Fruit fly (Drosophila melanogaster) S2 (cell line): Measurements from ENCODE around the gene CG7824.

ENCODE experiments used
- CG8478 ChIP-seq: fragments of >200 bp; optimal IDR thresholded peaks from 2 replicates; lab custom pipeline; 2018
- CTCF ChIP-seq, 2 experiments: fragments of >200 bp; optimal IDR thresholded peaks; 2 replicates each; lab custom pipeline; 2018

The CG7824 gene

dm6 chr3R:29858806-29859205 is at the start of gene CG7824:
TSS of gene CG7824 (minus strand) at chr3R:29858936.
- TF ChIP-seq CG8478, result no peak
- peak; percentile 27 to 43 for TF ChIP-seq CTCF (optimal IDR thresholded peaks at IDR 0.05; lab: Kevin White, UChicago)

dm6 chr3R:29907601-29908175 is 49.0 kb upstream of the CG7824 start, which contains the start of gene CG31036:
TSS of gene CG31036 (plus strand) at chr3R:29908107.
- TF ChIP-seq CTCF (optimal IDR thresholded peaks at IDR 0.05; lab: Kevin White, UChicago) (no peak), CG8478 (no peak)

- TF ChIP-seq CG8478, result no peak
- no peak for TF ChIP-seq CTCF (optimal IDR thresholded peaks at IDR 0.05; lab: Kevin White, UChicago)
Observed at dm6 chr3R:29905164-29905563, 46.4 kb upstream of the CG7824 start, which contains the start of gene CG15515. TSS of gene CG15515 (plus strand) at chr3R:29905464.

dm6 chr3R:29903775-29904356 is 45.1 kb upstream of the CG7824 start, which contains the start of gene CG15517:
TSS of gene CG15517 (minus strand) at chr3R:29903825.
- TF ChIP-seq CG8478, result no peak
- TF ChIP-seq CTCF (optimal IDR thresholded peaks at IDR 0.05; lab: Kevin White, UChicago), result peak; percentile 65 to 89

- TF ChIP-seq CTCF (optimal IDR thresholded peaks at IDR 0.05; lab: Kevin White, UChicago), result no peak
- TF ChIP-seq CG8478, result no peak
Observed at dm6 chr3R:29899635-29900034, 40.9 kb upstream of the CG7824 start.

- TF ChIP-seq CTCF (optimal IDR thresholded peaks at IDR 0.05; lab: Kevin White, UChicago) (no peak), CG8478 (no peak)
Observed at dm6 chr3R:29898588-29898987, 39.9 kb upstream of the CG7824 start.

- TF ChIP-seq CTCF (optimal IDR thresholded peaks at IDR 0.05; lab: Kevin White, UChicago), result no peak
- no peak for TF ChIP-seq CG8478
Observed at dm6 chr3R:29894393-29894792, 35.7 kb upstream of the CG7824 start.

dm6 chr3R:29893030-29893429 is 34.3 kb upstream of the CG7824 start:
- TF ChIP-seq CG8478 (no peak), CTCF (optimal IDR thresholded peaks at IDR 0.05; lab: Kevin White, UChicago) (no peak)

- TF ChIP-seq CG8478 (no peak), CTCF (optimal IDR thresholded peaks at IDR 0.05; lab: Kevin White, UChicago) (no peak)
Observed at dm6 chr3R:29891183-29891582, 32.4 kb upstream of the CG7824 start.

- no peak for TF ChIP-seq CTCF (optimal IDR thresholded peaks at IDR 0.05; lab: Kevin White, UChicago)
- no peak for TF ChIP-seq CG8478
Observed at dm6 chr3R:29880306-29880705, 21.6 kb upstream of the CG7824 start.

dm6 chr3R:29876733-29877193 is 18.0 kb upstream of the CG7824 start, which contains the start of gene CG31038:
TSS of gene CG31038 (plus strand) at chr3R:29877059.
- peak in 1 of 2 experiments; percentile 16 for TF ChIP-seq CTCF (optimal IDR thresholded peaks at IDR 0.05; lab: Kevin White, UChicago)
- TF ChIP-seq CG8478, result no peak

- no peak for TF ChIP-seq CG8478
- TF ChIP-seq CTCF (optimal IDR thresholded peaks at IDR 0.05; lab: Kevin White, UChicago), result no peak
Observed at dm6 chr3R:29876232-29876631, 17.5 kb upstream of the CG7824 start.

dm6 chr3R:29875830-29876229 is 17.1 kb upstream of the CG7824 start:
- no peak for TF ChIP-seq CTCF (optimal IDR thresholded peaks at IDR 0.05; lab: Kevin White, UChicago)
- TF ChIP-seq CG8478, result no peak

- TF ChIP-seq CG8478 (no peak), CTCF (optimal IDR thresholded peaks at IDR 0.05; lab: Kevin White, UChicago) (no peak)
Observed at dm6 chr3R:29869350-29869688, 10.6 kb upstream of the CG7824 start, which contains the start of gene CG34133. TSS of gene CG34133 (plus strand) at chr3R:29869365.

dm6 chr3R:29868676-29869349 is 10.1 kb upstream of the CG7824 start, which contains the start of gene Zip99C:
TSS of gene Zip99C (minus strand) at chr3R:29868895.
- TF ChIP-seq CG8478 (no peak), CTCF (optimal IDR thresholded peaks at IDR 0.05; lab: Kevin White, UChicago) (peak; percentile 22 to 47)

- TF ChIP-seq CG8478, result no peak
- TF ChIP-seq CTCF (optimal IDR thresholded peaks at IDR 0.05; lab: Kevin White, UChicago), result no peak
Observed at dm6 chr3R:29867895-29868294, 9.2 kb upstream of the CG7824 start.
